Worm (Caenorhabditis elegans) whole organism, L4 larva: ENCODE measurements around the gene chil-13.

Source experiments
- R02D3.7 ChIP-seq: fragments of 150-350 bp; sonication (generic microtip); optimal IDR thresholded peaks from 3 replicates; lab custom pipeline; 2014; ENCODE audit warnings: missing biosample characterization, missing genetic modification characterization
- attf-4 ChIP-seq: sonication (generic microtip); optimal IDR thresholded peaks from 3 replicates; lab custom pipeline; 2017; ENCODE audit warnings: missing biosample characterization, missing genetic modification characterization
- nhr-28 ChIP-seq: fragments of 150-350 bp; optimal IDR thresholded peaks from 2 replicates; lab custom pipeline; 2014; ENCODE audit warnings: missing biosample characterization, missing genetic modification characterization

ce11 chrII:9474367-9475105, 36.4 kb upstream of the chil-13 start, which contains the start of the genes chil-25 and chil-26:
- TF ChIP-seq attf-4 (tag; lab: Kevin White, UChicago) = no peak
- no peak for TF ChIP-seq R02D3.7
- TF ChIP-seq nhr-28 (tag; lab: Kevin White, UChicago) = no peak
